Worm (Caenorhabditis elegans) whole organism, early embryonic: ENCODE measurements around the gene Y38E10A.9.

Experiments
- aly-1 ChIP-seq: sonication (generic microtip); optimal IDR thresholded peaks from 2 replicates; lab custom pipeline; 2016; ENCODE audit warnings: missing genetic modification characterization, missing compliant biosample characterization
- ama-1 ChIP-seq: fragments of 150-350 bp; optimal IDR thresholded peaks from 2 replicates; lab custom pipeline; 2014
- flt-1 ChIP-seq: fragments of 200-800 bp; sonication (Bioruptor generic); IDR thresholded peaks from 2 replicates; pipeline ENCODE4 v1.3.6; 2022; ENCODE audit warnings: missing genetic modification characterization, missing compliant biosample characterization
- hmbx-1 ChIP-seq: sonication (generic microtip); optimal IDR thresholded peaks from 2 replicates; lab custom pipeline; 2016; ENCODE audit warnings: mild to moderate bottlenecking, missing genetic modification characterization, missing compliant biosample characterization
- hmg-4 ChIP-seq: fragments of 200-800 bp; sonication (Bioruptor generic); optimal IDR thresholded peaks from 2 replicates; lab custom pipeline; 2018; ENCODE audit warnings: mild to moderate bottlenecking, missing genetic modification characterization, missing compliant biosample characterization
- pes-1 ChIP-seq: fragments of 200-800 bp; sonication (Bioruptor generic); IDR thresholded peaks from 2 replicates; pipeline ENCODE4 v1.3.6; 2022; ENCODE audit warnings: missing genetic modification reagents, missing genetic modification characterization, missing compliant biosample characterization
- tbx-11 ChIP-seq: fragments of 200-800 bp; sonication (Bioruptor generic); IDR thresholded peaks from 2 replicates; pipeline ENCODE4 v1.3.6; 2022; ENCODE audit warnings: missing genetic modification characterization, missing compliant biosample characterization

ce11 chrII:12572760-12573159, 36.0 kb upstream of the Y38E10A.9 start, which contains the start of gene Y38E10A.35:
- TF ChIP-seq hmg-4 (no peak), ama-1 (lab: Kevin White, UChicago) (no peak), flt-1 (GFP tag; lab: Robert Waterston, UW) (no peak), aly-1 (tag; lab: Kevin White, UChicago) (no peak), pes-1 (GFP tag; lab: Robert Waterston, UW) (no peak), tbx-11 (GFP tag; lab: Robert Waterston, UW) (no peak), hmbx-1 (tag; lab: Kevin White, UChicago) (no peak)
